Fruit fly (Drosophila melanogaster) whole organism, adult: ENCODE data around the gene CG11714.

Experiments used
- CG11617 ChIP-seq: fragments of 200-800 bp; sonication (Bioruptor generic); optimal IDR thresholded peaks from 2 replicates; lab custom pipeline; 2017; ENCODE audit warnings: mild to moderate bottlenecking, missing biosample characterization, missing genetic modification reagents, missing genetic modification characterization
- CG14711 ChIP-seq: fragments of 200-800 bp; sonication (Bioruptor generic); optimal IDR thresholded peaks from 2 replicates; lab custom pipeline; 2018; ENCODE audit warnings: missing biosample characterization, mild to moderate bottlenecking, missing genetic modification characterization, moderate library complexity
- CG33017 ChIP-seq: fragments of 200-800 bp; sonication (Bioruptor generic); optimal IDR thresholded peaks from 2 replicates; lab custom pipeline; 2018; ENCODE audit warnings: missing biosample characterization, mild to moderate bottlenecking, missing genetic modification characterization, moderate library complexity
- CG7045 ChIP-seq: fragments of 200-800 bp; sonication (Bioruptor generic); optimal IDR thresholded peaks from 2 replicates; lab custom pipeline; 2017; ENCODE audit warnings: missing biosample characterization, mild to moderate bottlenecking, missing genetic modification characterization
- Clk ChIP-seq: fragments of 200-800 bp; sonication (Bioruptor generic); optimal IDR thresholded peaks from 2 replicates; lab custom pipeline; 2017; ENCODE audit warnings: missing biosample characterization, missing genetic modification characterization
- Crg-1 ChIP-seq: fragments of 200-800 bp; sonication (Bioruptor generic); optimal IDR thresholded peaks from 2 replicates; lab custom pipeline; 2016; ENCODE audit warnings: missing biosample characterization, missing genetic modification characterization
- Hr96 ChIP-seq: fragments of 200-800 bp; sonication (Bioruptor generic); optimal IDR thresholded peaks from 2 replicates; lab custom pipeline; 2016; ENCODE audit warnings: missing biosample characterization, missing genetic modification characterization
- kay ChIP-seq: fragments of 200-800 bp; sonication (Bioruptor generic); peaks from one replicate; lab custom pipeline; 2016; ENCODE audit warnings: missing biosample characterization, missing genetic modification characterization, borderline replicate concordance
- ovo ChIP-seq: fragments of 200-800 bp; sonication (Bioruptor generic); optimal IDR thresholded peaks from 2 replicates; lab custom pipeline; 2016; ENCODE audit warnings: missing biosample characterization, missing genetic modification characterization
- pad ChIP-seq: fragments of 200-800 bp; sonication (Bioruptor generic); optimal IDR thresholded peaks from 3 replicates; lab custom pipeline; 2017; ENCODE audit warnings: missing biosample characterization, missing genetic modification characterization, mild to moderate bottlenecking, moderate library complexity, missing genetic modification reagents

- TF ChIP-seq kay (GFP tag; lab: Kevin White, UChicago) (no peak), CG11617 (no peak), CG33017 (tag; lab: Kevin White, UChicago) (no peak), CG7045 (GFP tag; lab: Kevin White, UChicago) (no peak), ovo (GFP tag; lab: Kevin White, UChicago) (no peak), CG14711 (tag; lab: Kevin White, UChicago) (no peak), Crg-1 (no peak), Hr96 (GFP tag; lab: Kevin White, UChicago) (no peak), pad (no peak), Clk (no peak)
Measured at dm6 chr3L:11531994-11532732, 9.7 kb upstream of the CG11714 start.
